Worm (Caenorhabditis elegans) whole organism, young adult: ENCODE measurements around the gene snf-12.

Experiments used
- B0019.2 ChIP-seq: fragments of 200-800 bp; sonication (Bioruptor generic); conservative IDR thresholded peaks from 2 replicates; pipeline ENCODE4 v1.3.6; 2022; ENCODE audit warnings: missing genetic modification reagents, missing genetic modification characterization, missing compliant biosample characterization
- B0336.3 ChIP-seq: fragments of 200-800 bp; sonication (Bioruptor generic); IDR thresholded peaks from 2 replicates; pipeline ENCODE4 v1.3.6; 2022; ENCODE audit warnings: missing genetic modification characterization, missing compliant biosample characterization
- C06A6.2 ChIP-seq: fragments of 200-800 bp; sonication (Bioruptor generic); conservative IDR thresholded peaks from 2 replicates; pipeline ENCODE4 v1.3.6; 2022; ENCODE audit warnings: missing genetic modification characterization, missing compliant biosample characterization
- C17E4.6 ChIP-seq: fragments of 200-800 bp; sonication (Bioruptor generic); IDR thresholded peaks from 2 replicates; pipeline ENCODE4 v1.3.6; 2022; ENCODE audit warnings: missing genetic modification reagents, missing genetic modification characterization, missing compliant biosample characterization
- F10E7.11 ChIP-seq: sonication (generic microtip); optimal IDR thresholded peaks from 2 replicates; lab custom pipeline; 2017; ENCODE audit warnings: mild to moderate bottlenecking, missing genetic modification characterization, moderate library complexity, missing compliant biosample characterization
- F22D6.2 ChIP-seq: sonication (generic microtip); optimal IDR thresholded peaks from 2 replicates; lab custom pipeline; 2016; ENCODE audit warnings: mild to moderate bottlenecking, missing genetic modification characterization, missing compliant biosample characterization
- F33H1.4 ChIP-seq: fragments of 200-800 bp; sonication (Bioruptor generic); IDR thresholded peaks from 2 replicates; pipeline ENCODE4 v1.3.6; 2022; ENCODE audit warnings: missing genetic modification reagents, missing genetic modification characterization, missing compliant biosample characterization
- T07F8.4 ChIP-seq: sonication (generic microtip); optimal IDR thresholded peaks from 2 replicates; lab custom pipeline; 2016; ENCODE audit warnings: mild to moderate bottlenecking, missing genetic modification characterization, moderate library complexity, missing compliant biosample characterization
- Y67H2A.10 ChIP-seq: fragments of 200-800 bp; sonication (Bioruptor generic); conservative IDR thresholded peaks from 2 replicates; pipeline ENCODE4 v1.3.6; 2022; ENCODE audit warnings: missing genetic modification reagents, missing genetic modification characterization, missing compliant biosample characterization
- ama-1 ChIP-seq, 3 experiments: fragments of 150-350 bp in 1 of 3; sonication (generic microtip) in 2 of 3; optimal IDR thresholded peaks; 2 replicates each; lab custom pipeline; 2014 to 2018; ENCODE audit warnings: missing biosample characterization in 2 of 3, missing genetic modification characterization in 2 of 3, missing genetic modification reagents in 2 of 3
- ceh-79 ChIP-seq: sonication (generic microtip); optimal IDR thresholded peaks from 2 replicates; lab custom pipeline; 2017; ENCODE audit warnings: mild to moderate bottlenecking, missing genetic modification characterization, missing compliant biosample characterization
- chd-7 ChIP-seq: sonication (generic microtip); optimal IDR thresholded peaks from 2 replicates; lab custom pipeline; 2016; ENCODE audit warnings: mild to moderate bottlenecking, missing genetic modification characterization, moderate library complexity, missing compliant biosample characterization
- dox-1 ChIP-seq: fragments of 200-800 bp; sonication (Bioruptor generic); IDR thresholded peaks from 2 replicates; pipeline ENCODE4 v1.3.6; 2022; ENCODE audit warnings: missing genetic modification reagents, missing genetic modification characterization, missing compliant biosample characterization
- dpff-1 ChIP-seq: sonication (generic microtip); optimal IDR thresholded peaks from 2 replicates; lab custom pipeline; 2017; ENCODE audit warnings: mild to moderate bottlenecking, missing genetic modification characterization, missing compliant biosample characterization
- efl-1 ChIP-seq: fragments of 150-350 bp; optimal IDR thresholded peaks from 2 replicates; lab custom pipeline; 2014; ENCODE audit warnings: missing biosample characterization, missing genetic modification reagents, missing genetic modification characterization
- egl-18 ChIP-seq: fragments of 200-800 bp; sonication (Bioruptor generic); IDR thresholded peaks from 2 replicates; pipeline ENCODE4 v1.3.6; 2022; ENCODE audit warnings: missing genetic modification reagents, missing genetic modification characterization, missing compliant biosample characterization
- egrh-3 ChIP-seq: fragments of 200-800 bp; sonication (Bioruptor generic); IDR thresholded peaks from 2 replicates; pipeline ENCODE4 v1.3.6; 2022; ENCODE audit warnings: missing genetic modification reagents, missing genetic modification characterization, missing compliant biosample characterization
- gei-17 ChIP-seq: fragments of 200-800 bp; sonication (Bioruptor generic); optimal IDR thresholded peaks from 2 replicates; lab custom pipeline; 2018; ENCODE audit warnings: mild to moderate bottlenecking, missing genetic modification characterization, missing compliant biosample characterization
- hlh-26 ChIP-seq: fragments of 200-800 bp; sonication (Bioruptor generic); conservative IDR thresholded peaks from 2 replicates; pipeline ENCODE4 v1.3.6; 2022; ENCODE audit warnings: missing genetic modification reagents, missing genetic modification characterization, missing compliant biosample characterization
- hmg-1.2 ChIP-seq: fragments of 200-800 bp; sonication (Bioruptor generic); IDR thresholded peaks from 2 replicates; pipeline ENCODE4 v1.3.6; 2022; ENCODE audit warnings: missing genetic modification reagents, missing genetic modification characterization, missing compliant biosample characterization
- hmg-20 ChIP-seq: fragments of 200-800 bp; sonication (Bioruptor generic); IDR thresholded peaks from 2 replicates; pipeline ENCODE4 v1.3.6; 2022; ENCODE audit warnings: missing genetic modification reagents, missing genetic modification characterization, missing compliant biosample characterization
- hsf-1 ChIP-seq: fragments of 200-800 bp; sonication (Bioruptor generic); IDR thresholded peaks from 2 replicates; pipeline ENCODE4 v1.3.6; 2022; ENCODE audit warnings: missing genetic modification reagents, missing genetic modification characterization, missing compliant biosample characterization
- lin-35 ChIP-seq, 3 experiments: fragments of 150-350 bp in 2 of 3; sonication (generic microtip) in 1 of 3; optimal IDR thresholded peaks; 2 replicates each; lab custom pipeline; 2014 to 2018; ENCODE audit warnings: missing biosample characterization in 3 of 3, missing genetic modification characterization in 3 of 3, missing genetic modification reagents in 3 of 3
- lir-1 ChIP-seq: fragments of 200-800 bp; sonication (Bioruptor generic); conservative IDR thresholded peaks from 2 replicates; pipeline ENCODE4 v1.3.6; 2022; ENCODE audit warnings: missing genetic modification reagents, missing genetic modification characterization, missing compliant biosample characterization
- madf-3 ChIP-seq: fragments of 200-800 bp; sonication (Bioruptor generic); IDR thresholded peaks from 2 replicates; pipeline ENCODE4 v1.3.6; 2022; ENCODE audit warnings: missing genetic modification reagents, missing genetic modification characterization, missing compliant biosample characterization
- madf-8 ChIP-seq: fragments of 200-800 bp; sonication (Bioruptor generic); conservative IDR thresholded peaks from 2 replicates; pipeline ENCODE4 v1.3.6; 2022; ENCODE audit warnings: missing genetic modification reagents, missing genetic modification characterization, missing compliant biosample characterization
- nhr-120 ChIP-seq: fragments of 200-800 bp; sonication (Bioruptor generic); IDR thresholded peaks from 2 replicates; pipeline ENCODE4 v1.3.6; 2022; ENCODE audit warnings: missing genetic modification characterization, missing compliant biosample characterization
- nhr-27 ChIP-seq: fragments of 200-800 bp; sonication (Bioruptor generic); optimal IDR thresholded peaks from 2 replicates; lab custom pipeline; 2018; ENCODE audit warnings: mild to moderate bottlenecking, missing genetic modification characterization, moderate library complexity, missing compliant biosample characterization
- nhr-80 ChIP-seq: sonication (generic microtip); optimal IDR thresholded peaks from 2 replicates; lab custom pipeline; 2016; ENCODE audit warnings: missing genetic modification characterization, missing compliant biosample characterization
- nhr-90 ChIP-seq: sonication (generic microtip); optimal IDR thresholded peaks from 2 replicates; lab custom pipeline; 2016; ENCODE audit warnings: missing genotype, mild to moderate bottlenecking, missing genetic modification characterization, missing compliant biosample characterization
- pha-4 ChIP-seq: fragments of 150-350 bp; sonication (generic microtip); optimal IDR thresholded peaks from 2 replicates; lab custom pipeline; 2014; ENCODE audit warnings: missing biosample characterization, missing genetic modification reagents, missing genetic modification characterization
- rec-8 ChIP-seq, 2 experiments: sonication (generic microtip); optimal IDR thresholded peaks; 2 replicates each; lab custom pipeline; 2016; ENCODE audit warnings: mild to moderate bottlenecking in 2 of 2, missing genetic modification characterization in 2 of 2, missing genetic modification reagents in 2 of 2, missing genotype in 2 of 2, missing biosample characterization in 1 of 2, missing compliant biosample characterization in 1 of 2, moderate library complexity in 1 of 2
- sdz-38 ChIP-seq: sonication (generic microtip); optimal IDR thresholded peaks from 2 replicates; lab custom pipeline; 2016; ENCODE audit warnings: missing genotype, missing genetic modification characterization, missing compliant biosample characterization
- snpc-3.4 ChIP-seq: sonication (generic microtip); optimal IDR thresholded peaks from 2 replicates; lab custom pipeline; 2017; ENCODE audit warnings: missing genetic modification characterization, mild to moderate bottlenecking, missing compliant biosample characterization, antibody characterized with exemption, moderate library complexity, missing genotype, missing genetic modification reagents
- tlf-1 ChIP-seq: fragments of 200-800 bp; sonication (Bioruptor generic); optimal IDR thresholded peaks from 2 replicates; lab custom pipeline; 2018; ENCODE audit warnings: mild to moderate bottlenecking, missing genetic modification characterization, missing compliant biosample characterization
- unc-130 ChIP-seq: sonication (generic microtip); optimal IDR thresholded peaks from 2 replicates; lab custom pipeline; 2016; ENCODE audit warnings: missing genetic modification reagents, missing genetic modification characterization, missing compliant biosample characterization
- zim-3 ChIP-seq: sonication (generic microtip); optimal IDR thresholded peaks from 2 replicates; lab custom pipeline; 2017; ENCODE audit warnings: mild to moderate bottlenecking, missing genetic modification characterization, moderate library complexity, missing compliant biosample characterization
- ztf-18 ChIP-seq: sonication (generic microtip); optimal IDR thresholded peaks from 2 replicates; lab custom pipeline; 2016; ENCODE audit warnings: missing genotype, mild to moderate bottlenecking, missing genetic modification characterization, missing compliant biosample characterization
- ztf-3 ChIP-seq: fragments of 200-800 bp; sonication (Bioruptor generic); optimal IDR thresholded peaks from 2 replicates; lab custom pipeline; 2018; ENCODE audit warnings: mild to moderate bottlenecking, missing genetic modification characterization, missing compliant biosample characterization

snf-12 gene

DNA sequence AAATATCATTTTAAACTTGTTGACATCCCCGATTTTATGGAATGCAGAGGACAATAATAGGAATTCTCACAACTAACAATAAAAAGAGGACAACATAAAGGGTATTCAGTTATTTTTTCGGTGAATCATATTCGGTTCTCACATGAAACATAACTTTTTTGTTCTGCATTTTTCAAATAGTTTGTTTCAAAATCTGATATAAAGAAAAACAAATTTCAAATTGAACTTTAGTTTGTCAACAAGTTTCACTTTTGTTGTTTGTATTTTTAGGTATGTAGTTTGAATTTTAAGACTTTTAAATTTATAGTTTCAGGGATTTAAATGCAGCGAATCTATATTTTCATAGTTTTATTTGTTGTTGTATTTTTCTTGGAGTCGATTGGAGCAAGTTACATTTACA lies 33.3 kb downstream of the snf-12 start, which contains the start of gene F47E1.4:
F47E1.4 (plus strand) TSS at position 301 of the 400 bp plus-strand sequence.
- TF ChIP-seq B0336.3 (GFP tag; lab: Robert Waterston, UW) (no peak), snpc-3.4 (no peak), hmg-20 (GFP tag; lab: Robert Waterston, UW) (no peak), ztf-18 (no peak), sdz-38 (tag; lab: Kevin White, UChicago) (no peak), egl-18 (GFP tag; lab: Robert Waterston, UW) (no peak), madf-8 (GFP tag; lab: Robert Waterston, UW) (no peak), zim-3 (tag; lab: Kevin White, UChicago) (no peak), madf-3 (no peak), hmg-1.2 (no peak), nhr-80 (tag; lab: Kevin White, UChicago) (no peak), ceh-79 (tag; lab: Kevin White, UChicago) (no peak), pha-4 (tag; lab: Kevin White, UChicago) (no peak), C17E4.6 (GFP tag; lab: Robert Waterston, UW) (no peak), nhr-27 (tag; lab: Kevin White, UChicago) (no peak), gei-17 (no peak), chd-7 (tag; lab: Kevin White, UChicago) (no peak), tlf-1 (no peak)
- TF ChIP-seq, all 124 proteins: peak for 0

DNA sequence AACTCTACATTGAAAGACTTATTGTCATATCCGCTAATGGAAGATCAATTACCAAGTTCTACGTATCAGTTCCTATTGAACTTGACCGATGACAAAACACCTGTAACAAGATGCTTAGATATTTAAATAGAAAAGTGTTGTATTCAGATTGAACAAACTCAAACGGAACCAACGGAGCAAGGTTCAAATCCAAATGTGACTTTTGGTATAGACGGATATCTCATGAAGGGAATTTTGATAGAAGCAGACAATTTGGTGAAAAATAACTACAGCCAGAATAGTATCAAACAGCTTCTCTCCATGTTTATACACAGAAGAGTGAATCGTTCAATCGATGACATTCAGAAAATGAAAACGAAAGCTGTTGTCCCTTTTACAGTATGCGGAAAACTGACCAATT lies 34.2 kb downstream of the snf-12 start:
- TF ChIP-seq ztf-3 = no peak
- TF ChIP-seq egrh-3 (GFP tag; lab: Robert Waterston, UW) = no peak
- no peak for TF ChIP-seq hlh-26 (GFP tag; lab: Robert Waterston, UW)
- TF ChIP-seq B0019.2 (GFP tag; lab: Robert Waterston, UW) = no peak
- TF ChIP-seq lin-35 (GFP tag; optimal IDR thresholded peaks at IDR 0.05; lab: Kevin White, UChicago) = no peak
- TF ChIP-seq F10E7.11 (tag; lab: Kevin White, UChicago) = no peak
- no peak for TF ChIP-seq nhr-80 (tag; lab: Kevin White, UChicago)
- no peak for TF ChIP-seq dox-1 (GFP tag; lab: Robert Waterston, UW)
- no peak for TF ChIP-seq madf-3
- no peak for TF ChIP-seq B0336.3 (GFP tag; lab: Robert Waterston, UW)
- TF ChIP-seq ama-1 (optimal IDR thresholded peaks at IDR 0.05; lab: Kevin White, UChicago) = no peak
- TF ChIP-seq ama-1 (GFP tag; optimal IDR thresholded peaks at IDR 0.05; lab: Kevin White, UChicago) = no peak
- no peak for TF ChIP-seq ztf-18
- no peak for TF ChIP-seq unc-130 (GFP tag; lab: Kevin White, UChicago)
- no peak for TF ChIP-seq efl-1 (GFP tag; lab: Kevin White, UChicago)
- no peak for TF ChIP-seq T07F8.4 (tag; lab: Kevin White, UChicago)
- no peak for TF ChIP-seq rec-8 (tag; optimal IDR thresholded peaks at IDR 0.05; lab: Kevin White, UChicago)
- no peak for TF ChIP-seq C17E4.6 (GFP tag; lab: Robert Waterston, UW)
- no peak for TF ChIP-seq nhr-90 (tag; lab: Kevin White, UChicago)
- no peak for TF ChIP-seq F22D6.2 (tag; lab: Kevin White, UChicago)
- TF ChIP-seq dpff-1 = no peak

DNA sequence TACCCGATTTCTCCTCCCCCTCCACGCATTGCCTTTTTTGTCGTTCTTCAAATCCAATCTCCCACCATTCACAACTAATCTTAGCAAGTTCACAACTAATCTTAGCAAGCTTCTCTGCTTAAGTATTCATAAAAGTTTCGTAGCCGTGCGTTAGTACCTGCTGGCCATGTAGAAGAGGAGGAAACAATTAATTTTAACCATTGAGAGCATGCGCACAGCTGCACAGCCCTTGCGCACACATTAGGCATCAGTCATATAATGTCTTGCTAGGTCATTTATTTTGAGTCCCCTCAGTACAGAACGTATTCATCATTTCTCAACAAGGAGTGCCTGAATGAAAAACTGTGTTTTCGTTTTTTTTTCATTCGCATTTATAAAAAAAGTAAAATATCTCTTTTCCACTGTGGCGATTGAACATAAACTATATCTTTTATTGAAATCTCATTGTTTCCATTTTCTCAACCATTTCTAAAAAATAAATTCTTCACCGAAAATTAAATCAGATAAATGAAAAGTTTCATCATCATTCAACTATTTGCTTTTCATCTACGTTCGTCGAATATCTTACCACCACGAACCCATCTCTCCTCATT lies 38.1 kb downstream of the snf-12 start:
- TF ChIP-seq lin-35 (GFP tag; optimal IDR thresholded peaks at IDR 0.05; lab: Kevin White, UChicago) (no peak), lir-1 (GFP tag; lab: Robert Waterston, UW) (no peak), C06A6.2 (no peak), hsf-1 (no peak), nhr-120 (GFP tag; lab: Robert Waterston, UW) (no peak), madf-8 (GFP tag; lab: Robert Waterston, UW) (no peak), snpc-3.4 (no peak), F33H1.4 (GFP tag; lab: Robert Waterston, UW) (no peak), Y67H2A.10 (no peak)
- TF ChIP-seq, all 124 proteins: peak for 0
